Worm (Caenorhabditis elegans) whole organism, L1 larva: ENCODE results near the gene F35C5.12.

ENCODE experiments used
- ceh-82 ChIP-seq, 3 experiments: fragments of 150-350 bp in 1 of 3; sonication (generic microtip) in 2 of 3; optimal IDR thresholded peaks; 2 replicates each; lab custom pipeline; 2014 to 2017; ENCODE audit warnings: missing biosample characterization in 3 of 3, missing genetic modification characterization in 3 of 3
- egl-27 ChIP-seq, 2 experiments: fragments of 150-350 bp in 1 of 2; sonication (generic microtip); optimal IDR thresholded peaks; 3 replicates each; lab custom pipeline; 2017 to 2018; ENCODE audit warnings: missing biosample characterization in 2 of 2, missing genetic modification characterization in 2 of 2, missing genetic modification reagents in 2 of 2
- fkh-4 ChIP-seq: sonication (generic microtip); optimal IDR thresholded peaks from 2 replicates; lab custom pipeline; 2016; ENCODE audit warnings: missing compliant biosample characterization, missing genetic modification characterization, borderline replicate concordance
- irx-1 ChIP-seq: sonication (generic microtip); optimal IDR thresholded peaks from 2 replicates; lab custom pipeline; 2016; ENCODE audit warnings: missing genetic modification characterization, missing compliant biosample characterization
- lin-39 ChIP-seq: fragments of 150-350 bp; optimal IDR thresholded peaks from 2 replicates; lab custom pipeline; 2014; ENCODE audit warnings: missing biosample characterization, missing genetic modification reagents, missing genetic modification characterization
- nhr-237 ChIP-seq: fragments of 150-350 bp; optimal IDR thresholded peaks from 2 replicates; lab custom pipeline; 2014; ENCODE audit warnings: missing biosample characterization, missing genetic modification characterization
- nhr-28 ChIP-seq: fragments of 150-350 bp; optimal IDR thresholded peaks from 2 replicates; lab custom pipeline; 2014; ENCODE audit warnings: missing biosample characterization, missing genetic modification characterization
- nhr-84 ChIP-seq: sonication (generic microtip); optimal IDR thresholded peaks from 2 replicates; lab custom pipeline; 2017; ENCODE audit warnings: missing biosample characterization, missing genetic modification characterization
- skn-1 ChIP-seq: fragments of 150-350 bp; optimal IDR thresholded peaks from 2 replicates; lab custom pipeline; 2014; ENCODE audit warnings: missing biosample characterization, missing genetic modification characterization
- snpc-4 ChIP-seq: fragments of 150-350 bp; optimal IDR thresholded peaks from 2 replicates; lab custom pipeline; 2014; ENCODE audit warnings: missing biosample characterization, missing genetic modification characterization
- sox-4 ChIP-seq: sonication (generic microtip); optimal IDR thresholded peaks from 2 replicates; lab custom pipeline; 2016; ENCODE audit warnings: missing genetic modification characterization, missing compliant biosample characterization
- ztf-11 ChIP-seq, 2 experiments: sonication (generic microtip); optimal IDR thresholded peaks; 2 replicates each; lab custom pipeline; 2016 to 2017; ENCODE audit warnings: missing genetic modification characterization in 2 of 2, missing biosample characterization in 1 of 2, missing compliant biosample characterization in 1 of 2

DNA sequence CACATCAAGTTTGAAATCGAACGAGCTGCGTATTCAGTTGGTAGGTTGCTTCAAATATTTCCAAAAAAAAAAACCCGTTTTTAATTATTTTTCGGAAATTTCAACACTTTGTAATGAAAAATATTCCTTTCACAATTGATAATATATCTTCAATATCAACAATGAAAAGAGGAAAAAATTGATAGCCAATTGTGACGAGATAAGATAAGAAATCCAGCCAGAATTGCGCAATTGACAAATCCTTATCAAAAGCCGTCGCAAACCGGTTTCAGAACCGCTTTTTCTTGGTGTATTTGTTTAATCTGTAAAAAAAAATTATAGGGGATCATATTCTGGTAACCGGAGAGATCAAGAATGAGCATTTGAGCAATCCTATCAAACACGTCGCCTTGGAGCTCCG is 28.1 kb upstream of the F35C5.12 start:
- TF ChIP-seq ztf-11 (tag; optimal IDR thresholded peaks at IDR 0.05; lab: Kevin White, UChicago) (no peak), irx-1 (tag; lab: Kevin White, UChicago) (no peak), lin-39 (tag; lab: Kevin White, UChicago) (no peak), snpc-4 (tag; lab: Kevin White, UChicago) (no peak), nhr-28 (tag; lab: Kevin White, UChicago) (no peak), skn-1 (tag; lab: Kevin White, UChicago) (no peak), ceh-82 (tag; optimal IDR thresholded peaks at IDR 0.05; lab: Kevin White, UChicago) (no peak), egl-27 (tag; optimal IDR thresholded peaks at IDR 0.05; lab: Kevin White, UChicago) (no peak), nhr-237 (no peak), fkh-4 (tag; lab: Kevin White, UChicago) (no peak), sox-4 (no peak), nhr-84 (tag; lab: Kevin White, UChicago) (no peak)
